Fruit fly (Drosophila melanogaster): Measurements from ENCODE around the gene CG43120.

Gene CG43120

dm6 chr3L:14381523-14381922, at the start of gene CG43120:
TSS of gene CG43120 (plus strand) at chr3L:14381913.
- no peak for TF ChIP-seq Vsx2 (GFP tag; optimal IDR thresholded peaks at IDR 0.05; ENCODE audit: partially characterized antibody)
- no peak for TF ChIP-seq brk (GFP tag; optimal IDR thresholded peaks at IDR 0.05)
- no peak for TF ChIP-seq sage (GFP tag; optimal IDR thresholded peaks at IDR 0.05)
- TF ChIP-seq pan (optimal IDR thresholded peaks at IDR 0.05): no peak
- TF ChIP-seq Dfd (GFP tag; optimal IDR thresholded peaks at IDR 0.05): no peak
- TF ChIP-seq Jra (GFP tag; optimal IDR thresholded peaks at IDR 0.05): no peak
- no peak for TF ChIP-seq sv (GFP tag; optimal IDR thresholded peaks at IDR 0.05)
- TF ChIP-seq Myc (optimal IDR thresholded peaks at IDR 0.05): no peak
- peak; percentile 50 for TF ChIP-seq OdsH (GFP tag; optimal IDR thresholded peaks at IDR 0.05)
- TF ChIP-seq lola (GFP tag; optimal IDR thresholded peaks at IDR 0.05): no peak
- peak; percentile 43 for TF ChIP-seq rgr (GFP tag; optimal IDR thresholded peaks at IDR 0.05)
- no peak for TF ChIP-seq N (GFP tag; optimal IDR thresholded peaks at IDR 0.05)
- TF ChIP-seq Rel (GFP tag; optimal IDR thresholded peaks at IDR 0.05): no peak
- TF ChIP-seq Rel (tag; optimal IDR thresholded peaks at IDR 0.05): no peak
- TF ChIP-seq CG32264 (GFP tag; optimal IDR thresholded peaks at IDR 0.05): no peak
- TF ChIP-seq dmrt93B (GFP tag; optimal IDR thresholded peaks at IDR 0.05): peak; percentile 30
- no peak for TF ChIP-seq Abd-B (GFP tag; optimal IDR thresholded peaks at IDR 0.05)
- TF ChIP-seq Dif (GFP tag; optimal IDR thresholded peaks at IDR 0.05; ENCODE audit: partially characterized antibody): no peak
- TF ChIP-seq br (GFP tag; optimal IDR thresholded peaks at IDR 0.05): no peak
- TF ChIP-seq foxo (GFP tag; optimal IDR thresholded peaks at IDR 0.05): peak in 1 of 2 experiments; percentile 36
- TF ChIP-seq Sp1 (GFP tag; optimal IDR thresholded peaks at IDR 0.05): peak; percentile 57
- TF ChIP-seq HLH106 (tag; optimal IDR thresholded peaks at IDR 0.05): peak; percentile 51
- peak; percentile 57 for TF ChIP-seq h (GFP tag; optimal IDR thresholded peaks at IDR 0.05)
- no peak for TF ChIP-seq woc (GFP tag; optimal IDR thresholded peaks at IDR 0.05)
- TF ChIP-seq usp (GFP tag; optimal IDR thresholded peaks at IDR 0.05): no peak
- no peak for TF ChIP-seq CrebA (GFP tag; optimal IDR thresholded peaks at IDR 0.05; ENCODE audit: borderline replicate concordance)
- TF ChIP-seq CG9705 (GFP tag; optimal IDR thresholded peaks at IDR 0.05): no peak
- TF ChIP-seq fru (GFP tag; optimal IDR thresholded peaks at IDR 0.05): peak; percentile 60
- TF ChIP-seq dsf (GFP tag; optimal IDR thresholded peaks at IDR 0.05; ENCODE audit: borderline replicate concordance): no peak
- TF ChIP-seq dl (GFP tag; optimal IDR thresholded peaks at IDR 0.05; ENCODE audit: insufficient read depth in 1 of 2, partially characterized antibody in 2 of 2): no peak
- TF ChIP-seq tai (GFP tag; optimal IDR thresholded peaks at IDR 0.05): no peak
- TF ChIP-seq jim (GFP tag; optimal IDR thresholded peaks at IDR 0.05): no peak
- TF ChIP-seq Hnf4 (GFP tag; optimal IDR thresholded peaks at IDR 0.05): no peak
- no peak for TF ChIP-seq Hr78 (GFP tag; optimal IDR thresholded peaks at IDR 0.05)
- TF ChIP-seq psq (GFP tag; optimal IDR thresholded peaks at IDR 0.05): peak; percentile 32
- TF ChIP-seq Mio (GFP tag; optimal IDR thresholded peaks at IDR 0.05): no peak
- peak; percentile 33 for TF ChIP-seq ey (GFP tag; optimal IDR thresholded peaks at IDR 0.05)
- no peak for TF ChIP-seq GATAd (GFP tag; optimal IDR thresholded peaks at IDR 0.05)
- no peak for TF ChIP-seq Hr83 (GFP tag; optimal IDR thresholded peaks at IDR 0.05; ENCODE audit: poor library complexity, severe bottlenecking)

DNA sequence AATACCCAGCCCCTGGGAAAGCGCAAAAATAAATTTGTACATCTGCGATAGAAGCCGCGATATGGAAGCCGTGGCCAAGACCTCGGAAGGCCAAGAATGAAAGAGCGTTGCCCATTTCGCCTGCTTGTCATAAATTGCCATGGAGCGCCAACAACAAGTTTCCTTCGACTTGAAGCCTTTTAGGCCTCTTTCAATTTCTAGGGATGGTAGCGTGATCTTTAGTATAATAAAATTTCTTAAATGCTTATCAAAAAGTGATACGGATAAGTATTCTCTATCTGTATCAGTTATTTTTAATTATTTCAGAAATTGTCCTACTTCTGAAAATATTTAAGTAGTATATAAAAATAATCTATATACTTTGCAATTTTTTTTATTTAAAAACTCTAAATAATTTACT, 49.2 kb upstream of the CG43120 start:
- no peak for TF ChIP-seq tai (GFP tag; optimal IDR thresholded peaks at IDR 0.05)
- no peak for TF ChIP-seq sv (GFP tag; optimal IDR thresholded peaks at IDR 0.05)
- TF ChIP-seq Vsx2 (GFP tag; optimal IDR thresholded peaks at IDR 0.05; ENCODE audit: partially characterized antibody): no peak
- TF ChIP-seq brk (GFP tag; optimal IDR thresholded peaks at IDR 0.05): no peak
- TF ChIP-seq GATAd (GFP tag; optimal IDR thresholded peaks at IDR 0.05): no peak
- no peak for TF ChIP-seq jim (GFP tag; optimal IDR thresholded peaks at IDR 0.05)
- TF ChIP-seq CG9705 (GFP tag; optimal IDR thresholded peaks at IDR 0.05): no peak
- no peak for TF ChIP-seq CrebA (GFP tag; optimal IDR thresholded peaks at IDR 0.05; ENCODE audit: borderline replicate concordance)
- no peak for TF ChIP-seq Hr83 (GFP tag; optimal IDR thresholded peaks at IDR 0.05; ENCODE audit: poor library complexity, severe bottlenecking)

DNA sequence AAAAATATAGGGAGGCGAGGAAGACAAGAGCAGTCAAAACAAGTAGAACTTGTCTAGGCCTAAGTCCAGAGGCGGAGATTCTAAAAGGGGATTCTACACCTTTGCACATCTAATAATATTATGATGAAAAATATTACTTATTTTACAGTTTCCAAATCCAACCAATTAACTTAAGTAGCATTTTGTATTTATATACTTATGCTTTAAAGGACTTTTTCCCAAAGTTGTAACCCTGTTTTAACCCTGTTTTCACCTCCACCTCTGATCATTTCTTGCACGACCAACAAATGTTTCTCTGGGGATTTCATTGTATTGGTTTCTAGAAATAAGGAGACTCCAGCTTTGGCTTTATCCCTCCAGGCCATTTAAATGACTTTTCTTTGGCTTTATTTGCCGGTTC, 45.8 kb upstream of the CG43120 start:
- TF ChIP-seq Dfd (GFP tag; optimal IDR thresholded peaks at IDR 0.05) (no peak), sv (GFP tag; optimal IDR thresholded peaks at IDR 0.05) (peak; percentile 13)
